Fruit fly (Drosophila melanogaster): Measurements from ENCODE around the gene heca.

Gene heca

DNA sequence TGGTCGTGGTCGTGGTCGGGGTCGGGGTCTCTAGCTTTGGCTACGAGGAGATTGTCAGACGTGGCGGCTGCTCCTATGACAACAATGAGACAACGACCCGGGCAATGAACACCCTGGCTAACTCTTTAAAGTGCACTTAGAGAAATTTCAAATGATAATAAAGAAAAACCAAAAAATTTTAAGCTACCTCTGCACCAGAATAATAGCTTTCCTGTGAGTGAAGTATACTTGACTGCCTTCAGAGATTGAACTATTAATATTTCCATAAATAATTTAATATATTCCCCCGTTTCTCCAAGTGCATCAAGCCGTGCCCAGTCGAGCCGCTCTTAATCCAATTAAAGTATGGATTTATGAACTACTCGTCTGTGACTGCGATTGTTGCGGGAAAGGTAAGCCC, 14.0 kb upstream of the heca start (continued):
- TF ChIP-seq otp (GFP tag; IDR thresholded peaks at IDR 0.05), result peak; percentile 53; the same call in 1 of the 3 replicates
- TF ChIP-seq CG2199 (GFP tag; IDR thresholded peaks at IDR 0.05), result no peak
- TF ChIP-seq tin (GFP tag; optimal IDR thresholded peaks at IDR 0.05), result peak; percentile 19
- TF ChIP-seq Usf (GFP tag; optimal IDR thresholded peaks at IDR 0.05), result no peak
- no peak for TF ChIP-seq chinmo (GFP tag; IDR thresholded peaks at IDR 0.05; ENCODE audit: partially characterized antibody)
- no peak for TF ChIP-seq GATAe (GFP tag; conservative IDR thresholded peaks at IDR 0.05)
- no peak for TF ChIP-seq CG17912 (GFP tag; optimal IDR thresholded peaks at IDR 0.05)
- TF ChIP-seq ftz-f1 (GFP tag; optimal IDR thresholded peaks at IDR 0.05), result no peak
- TF ChIP-seq CG18262 (tag; optimal IDR thresholded peaks at IDR 0.05), result peak; percentile 57
- TF ChIP-seq CG10147 (GFP tag; optimal IDR thresholded peaks at IDR 0.05), result no peak
- peak; percentile 36 for TF ChIP-seq grau (tag; optimal IDR thresholded peaks at IDR 0.05)
- no peak for TF ChIP-seq zfh2 (GFP tag; optimal IDR thresholded peaks at IDR 0.05)
- no peak for TF ChIP-seq prd (optimal IDR thresholded peaks at IDR 0.05)
- peak; percentile 75 for TF ChIP-seq prd (GFP tag; IDR thresholded peaks at IDR 0.05)
- peak; percentile 80 for TF ChIP-seq zfh1 (GFP tag; IDR thresholded peaks at IDR 0.05)
- no peak for TF ChIP-seq knrl (GFP tag; IDR thresholded peaks at IDR 0.05; ENCODE audit: partially characterized antibody)
- no peak for TF ChIP-seq Gsc (GFP tag; IDR thresholded peaks at IDR 0.05)
- TF ChIP-seq Sox102F (GFP tag; optimal IDR thresholded peaks at IDR 0.05), result peak; percentile 37
- no peak for TF ChIP-seq CG17568 (GFP tag; optimal IDR thresholded peaks at IDR 0.05)
- no peak for TF ChIP-seq NK7.1 (GFP tag; optimal IDR thresholded peaks at IDR 0.05)
- peak; percentile 6 for TF ChIP-seq CG8359 (GFP tag; optimal IDR thresholded peaks at IDR 0.05; ENCODE audit: borderline replicate concordance)
- no peak; the same call in 1 of the 2 replicates for TF ChIP-seq E2f1 (GFP tag; IDR thresholded peaks at IDR 0.05)
- peak; percentile 29 for TF ChIP-seq Sox100B (GFP tag; optimal IDR thresholded peaks at IDR 0.05)
- TF ChIP-seq E2f2 (GFP tag; IDR thresholded peaks at IDR 0.05), result no peak
- TF ChIP-seq Abd-B (GFP tag; optimal IDR thresholded peaks at IDR 0.05), result peak; percentile 53
- TF ChIP-seq Ssrp (tag; optimal IDR thresholded peaks at IDR 0.05), result peak; percentile 21
- TF ChIP-seq Side (GFP tag; optimal IDR thresholded peaks at IDR 0.05), result no peak
- TF ChIP-seq emc (GFP tag; optimal IDR thresholded peaks at IDR 0.05), result no peak
- no peak for TF ChIP-seq CG31388 (GFP tag; optimal IDR thresholded peaks at IDR 0.05)
- no peak for TF ChIP-seq CG12104 (GFP tag; optimal IDR thresholded peaks at IDR 0.05)
- no peak for TF ChIP-seq CG34224 (GFP tag; IDR thresholded peaks at IDR 0.05; ENCODE audit: partially characterized antibody)
- TF ChIP-seq CG9817 (tag; optimal IDR thresholded peaks at IDR 0.05), result peak; percentile 36
- no peak for TF ChIP-seq CG6272 (GFP tag; IDR thresholded peaks at IDR 0.05)
- no peak for TF ChIP-seq exex (tag; optimal IDR thresholded peaks at IDR 0.05)
- no peak for TF ChIP-seq stwl (tag; optimal IDR thresholded peaks at IDR 0.05)
- TF ChIP-seq CG4404 (GFP tag; IDR thresholded peaks at IDR 0.05), result peak; percentile 57
- TF ChIP-seq CG10565 (GFP tag; optimal IDR thresholded peaks at IDR 0.05), result no peak
- peak; percentile 43; the same call in 1 of the 2 replicates for TF ChIP-seq lmd (GFP tag; IDR thresholded peaks at IDR 0.05)
- no peak for TF ChIP-seq Trl (optimal IDR thresholded peaks at IDR 0.05)
- no peak for TF ChIP-seq Trl (GFP tag; optimal IDR thresholded peaks at IDR 0.05)
- TF ChIP-seq pum (GFP tag; optimal IDR thresholded peaks at IDR 0.05), result no peak
- no peak for TF ChIP-seq CG18764 (GFP tag; optimal IDR thresholded peaks at IDR 0.05)
- no peak for TF ChIP-seq lilli (GFP tag; optimal IDR thresholded peaks at IDR 0.05)
- TF ChIP-seq gsb (GFP tag; IDR thresholded peaks at IDR 0.05), result no peak
- TF ChIP-seq CG15479 (GFP tag; optimal IDR thresholded peaks at IDR 0.05), result no peak
- no peak for TF ChIP-seq CG43689 (GFP tag; IDR thresholded peaks at IDR 0.05)
- peak; percentile 28 for TF ChIP-seq CG14710 (tag; optimal IDR thresholded peaks at IDR 0.05)
- TF ChIP-seq Lim3 (GFP tag; IDR thresholded peaks at IDR 0.05), result no peak
- TF ChIP-seq YL-1 (GFP tag; optimal IDR thresholded peaks at IDR 0.05), result no peak
- no peak for TF ChIP-seq CG4707 (GFP tag; optimal IDR thresholded peaks at IDR 0.05)
- no peak for TF ChIP-seq CG17186 (GFP tag; optimal IDR thresholded peaks at IDR 0.05)
- peak; percentile 48 for TF ChIP-seq Med (GFP tag)
